ENCODE assay signal across 2 fruit fly cellular contexts in genomic region chr3R:15375470-15375869, dm6.
TF ChIP-seq lines count a peak whose summit lies in the region.

No protein-coding gene starts in this region.

- no peak for TF ChIP-seq CTCF in whole organism, embryonic (GFP tag; optimal IDR thresholded peaks at IDR 0.05; lab: Kevin White, UChicago)

TF ChIP-seq in whole organism, embryonic, 481 proteins besides CTCF, POLR2A, EP300 and RAD21:
- no peak for TF ChIP-seq CG34376 (GFP tag; optimal IDR thresholded peaks at IDR 0.05; lab: Kevin White, UChicago)
- no peak for TF ChIP-seq CG10431 (GFP tag; optimal IDR thresholded peaks at IDR 0.05; lab: Kevin White, UChicago)
- TF ChIP-seq Trl (optimal IDR thresholded peaks at IDR 0.05; lab: Kevin White, UChicago), result peak in 1 of 2 experiments; percentile 22
- TF ChIP-seq Trl (GFP tag; optimal IDR thresholded peaks at IDR 0.05; lab: Kevin White, UChicago), result no peak
- no peak for TF ChIP-seq CG12219 (GFP tag; optimal IDR thresholded peaks at IDR 0.05; lab: Kevin White, UChicago)
- peak; percentile 69 for TF ChIP-seq CG8478 (optimal IDR thresholded peaks at IDR 0.05; lab: Kevin White, UChicago)
- no peak for TF ChIP-seq CG8924 (tag; optimal IDR thresholded peaks at IDR 0.05; lab: Kevin White, UChicago)
- peak; percentile 24 for TF ChIP-seq nerfin-1 (tag; optimal IDR thresholded peaks at IDR 0.05; lab: Kevin White, UChicago)
- no peak for TF ChIP-seq CG10462 (GFP tag; optimal IDR thresholded peaks at IDR 0.05; lab: Kevin White, UChicago)
- no peak for TF ChIP-seq CG17328 (GFP tag; IDR thresholded peaks at IDR 0.05; lab: Robert Waterston, UW)
- peak; percentile 62 for TF ChIP-seq cg (GFP tag; optimal IDR thresholded peaks at IDR 0.05; lab: Kevin White, UChicago)
- TF ChIP-seq CG18011 (GFP tag; optimal IDR thresholded peaks at IDR 0.05; lab: Kevin White, UChicago), result peak; percentile 44

TF ChIP-seq in whole organism, prepupa, 60 proteins besides CTCF, POLR2A, EP300 and RAD21:
- TF ChIP-seq Hr4 (GFP tag; optimal IDR thresholded peaks at IDR 0.05; lab: Kevin White, UChicago) (no peak), CG6854 (GFP tag; optimal IDR thresholded peaks at IDR 0.05; lab: Kevin White, UChicago) (peak; percentile 8)

Comparison
In these comparisons a context has a peak if more than half of its experiments do, and no peak if none do; other contexts are left out.
1. Of the 7 proteins assayed by ChIP-seq in both whole organism, embryonic and whole organism, prepupa: peak only in whole organism, embryonic: none; only in whole organism, prepupa: CG6854; in both: none; in neither: 6.